Worm (Caenorhabditis elegans) whole organism, mixed stage, embryonic: ENCODE data around the gene Y42H9AR.1.

Experiments
- ces-1 ChIP-seq: fragments of 150-350 bp; optimal IDR thresholded peaks from 2 replicates; lab custom pipeline; 2014; ENCODE audit warnings: missing biosample characterization, missing genetic modification reagents, missing genetic modification characterization
- cnd-1 ChIP-seq: fragments of 200-800 bp; sonication (Bioruptor generic); optimal IDR thresholded peaks from 2 replicates; lab custom pipeline; 2018; ENCODE audit warnings: mild to moderate bottlenecking, missing genetic modification characterization, missing compliant biosample characterization
- nhr-237 ChIP-seq: fragments of 150-350 bp; optimal IDR thresholded peaks from 2 replicates; lab custom pipeline; 2014; ENCODE audit warnings: missing biosample characterization, missing genetic modification characterization
- nhr-28 ChIP-seq: fragments of 150-350 bp; optimal IDR thresholded peaks from 2 replicates; lab custom pipeline; 2014; ENCODE audit warnings: missing biosample characterization, missing genetic modification characterization
- sem-2 ChIP-seq: fragments of 200-800 bp; sonication (Bioruptor generic); optimal IDR thresholded peaks from 2 replicates; lab custom pipeline; 2018; ENCODE audit warnings: mild to moderate bottlenecking, missing genetic modification characterization, missing compliant biosample characterization
- unc-62 ChIP-seq: fragments of 150-350 bp; optimal IDR thresholded peaks from 2 replicates; lab custom pipeline; 2014; ENCODE audit warnings: missing biosample characterization, missing genetic modification reagents, missing genetic modification characterization

DNA sequence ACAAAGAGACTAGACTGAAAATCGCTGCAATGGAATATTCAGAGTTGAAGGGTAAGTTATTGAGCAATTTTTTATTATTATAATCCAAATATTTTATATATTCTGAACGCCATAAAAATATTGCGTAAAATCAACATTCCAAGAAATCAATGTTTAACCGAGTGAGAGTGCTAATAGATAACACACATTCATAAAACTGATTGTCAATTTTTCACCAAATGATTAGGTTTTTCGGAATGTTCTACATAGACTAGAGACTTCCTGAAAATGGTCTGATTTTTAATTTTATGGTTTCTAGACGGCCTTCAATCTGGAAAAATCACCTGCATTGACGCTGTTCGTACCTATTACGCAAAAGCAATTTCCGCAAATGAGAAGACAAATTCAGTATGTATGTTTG, 39.5 kb downstream of the Y42H9AR.1 start:
- no peak for TF ChIP-seq cnd-1
- no peak for TF ChIP-seq unc-62
- no peak for TF ChIP-seq ces-1 (GFP tag; lab: Kevin White, UChicago)
- TF ChIP-seq nhr-237, result no peak
- no peak for TF ChIP-seq nhr-28 (tag; lab: Kevin White, UChicago)
- TF ChIP-seq sem-2 (GFP tag; lab: Kevin White, UChicago), result no peak
